Worm (Caenorhabditis elegans) whole organism, early embryonic: ENCODE results near the gene C27B7.5.

Experiments used
- F13C5.2 ChIP-seq: sonication (generic microtip); optimal IDR thresholded peaks from 2 replicates; lab custom pipeline; 2017; ENCODE audit warnings: mild to moderate bottlenecking, missing genetic modification characterization, inconsistent platforms, missing compliant biosample characterization
- ama-1 ChIP-seq: fragments of 150-350 bp; optimal IDR thresholded peaks from 2 replicates; lab custom pipeline; 2014
- ceh-13 ChIP-seq: fragments of 200-800 bp; sonication (Bioruptor generic); optimal IDR thresholded peaks from 2 replicates; lab custom pipeline; 2018; ENCODE audit warnings: mild to moderate bottlenecking, missing genetic modification characterization, missing compliant biosample characterization
- ceh-36 ChIP-seq: sonication (generic microtip); optimal IDR thresholded peaks from 2 replicates; lab custom pipeline; 2016; ENCODE audit warnings: missing genetic modification characterization, inconsistent platforms, missing compliant biosample characterization
- ets-7 ChIP-seq: sonication (generic microtip); optimal IDR thresholded peaks from 2 replicates; lab custom pipeline; 2016; ENCODE audit warnings: missing genotype, missing genetic modification characterization, missing compliant biosample characterization
- hmbx-1 ChIP-seq: sonication (generic microtip); optimal IDR thresholded peaks from 2 replicates; lab custom pipeline; 2016; ENCODE audit warnings: mild to moderate bottlenecking, missing genetic modification characterization, missing compliant biosample characterization
- sea-1 ChIP-seq: fragments of 200-800 bp; sonication (Bioruptor generic); conservative IDR thresholded peaks from 2 replicates; pipeline ENCODE4 v1.3.6; 2022; ENCODE audit warnings: missing genetic modification characterization, missing compliant biosample characterization
- tbx-11 ChIP-seq: fragments of 200-800 bp; sonication (Bioruptor generic); IDR thresholded peaks from 2 replicates; pipeline ENCODE4 v1.3.6; 2022; ENCODE audit warnings: missing genetic modification characterization, missing compliant biosample characterization
- tbx-37 ChIP-seq: fragments of 200-800 bp; sonication (Bioruptor generic); conservative IDR thresholded peaks from 2 replicates; pipeline ENCODE4 v1.3.6; 2022; ENCODE audit warnings: missing genetic modification reagents, missing genetic modification characterization, missing compliant biosample characterization
- tra-4 ChIP-seq: sonication (generic microtip); optimal IDR thresholded peaks from 2 replicates; lab custom pipeline; 2017; ENCODE audit warnings: missing genetic modification characterization, missing compliant biosample characterization

DNA sequence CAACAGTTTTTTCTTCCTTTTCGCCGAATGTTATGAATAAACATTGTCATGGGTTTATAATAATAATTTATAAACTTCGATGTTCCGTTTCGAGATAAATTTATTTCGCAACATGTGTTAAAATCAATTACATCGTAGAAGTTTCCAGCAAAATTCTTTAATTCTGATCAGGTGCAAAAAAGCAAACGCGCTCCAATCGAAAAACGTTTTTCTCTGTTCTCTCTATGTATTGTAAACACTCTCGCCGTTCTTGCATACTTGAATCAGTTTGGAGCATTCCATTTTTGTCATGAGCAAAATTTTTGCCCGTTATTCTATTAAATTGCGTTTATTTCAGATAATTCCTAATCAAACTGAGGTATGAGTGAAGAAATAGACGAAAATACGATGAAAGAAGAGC is 7.7 kb upstream of the C27B7.5 start, which contains the start of gene rad-54.L2:
- TF ChIP-seq ama-1 (lab: Kevin White, UChicago) (no peak), tbx-37 (GFP tag; lab: Robert Waterston, UW) (no peak), F13C5.2 (tag; lab: Kevin White, UChicago) (peak; percentile 7), tbx-11 (GFP tag; lab: Robert Waterston, UW) (no peak), sea-1 (GFP tag; lab: Robert Waterston, UW) (no peak), hmbx-1 (tag; lab: Kevin White, UChicago) (no peak), tra-4 (no peak), ceh-36 (no peak), ets-7 (tag; lab: Kevin White, UChicago) (no peak), ceh-13 (GFP tag; lab: Kevin White, UChicago) (no peak)
